Fruit fly (Drosophila melanogaster) whole organism, embryonic: ENCODE data around the gene CG5070.
A peak's percentile ranks its signal among the peaks of the same experiment; 100 is the strongest.

Experiments used
- Antp ChIP-seq: fragments of 200-800 bp; sonication (Bioruptor generic); optimal IDR thresholded peaks from 3 replicates; lab custom pipeline; 2016; ENCODE audit warnings: missing biosample characterization, missing genetic modification characterization
- Awh ChIP-seq: fragments of 200-800 bp; sonication (Bioruptor generic); IDR thresholded peaks from 2 replicates; pipeline ENCODE4, ENCODE4 v1.3.6; 2022; ENCODE audit warnings: missing biosample characterization, missing genetic modification characterization
- Bdp1 ChIP-seq: fragments of 200-800 bp; sonication (Bioruptor generic); optimal IDR thresholded peaks from 3 replicates; lab custom pipeline; 2016; ENCODE audit warnings: missing biosample characterization, missing genetic modification characterization
- Blimp-1 ChIP-seq: fragments of 200-800 bp; sonication (Bioruptor generic); optimal IDR thresholded peaks from 3 replicates; lab custom pipeline; 2018; ENCODE audit warnings: missing biosample characterization, missing genetic modification characterization, mild to moderate bottlenecking, moderate library complexity, missing genetic modification reagents
- CG10147 ChIP-seq: fragments of 200-800 bp; sonication (Bioruptor generic); optimal IDR thresholded peaks from 2 replicates; lab custom pipeline; 2019; ENCODE audit warnings: missing biosample characterization, mild to moderate bottlenecking, missing genetic modification characterization, moderate library complexity
- CG10543 ChIP-seq: fragments of 200-800 bp; sonication (Bioruptor generic); optimal IDR thresholded peaks from 3 replicates; lab custom pipeline; 2017; ENCODE audit warnings: missing biosample characterization, mild to moderate bottlenecking, missing genetic modification characterization, moderate library complexity
- CG12071 ChIP-seq: fragments of 200-800 bp; sonication (Bioruptor generic); optimal IDR thresholded peaks from 3 replicates; lab custom pipeline; 2018; ENCODE audit warnings: missing biosample characterization, mild to moderate bottlenecking, missing genetic modification characterization
- CG12236 ChIP-seq: fragments of 200-800 bp; sonication (Bioruptor generic); optimal IDR thresholded peaks from 2 replicates; lab custom pipeline; 2016; ENCODE audit warnings: missing biosample characterization, missing genetic modification characterization
- CG12391 ChIP-seq: fragments of 200-800 bp; sonication (Bioruptor generic); optimal IDR thresholded peaks from 3 replicates; lab custom pipeline; 2018; ENCODE audit warnings: missing biosample characterization, mild to moderate bottlenecking, missing genetic modification characterization, moderate library complexity
- CG12659 ChIP-seq: fragments of 200-800 bp; sonication (Bioruptor generic); optimal IDR thresholded peaks from 3 replicates; lab custom pipeline; 2017; ENCODE audit warnings: mild to moderate bottlenecking, missing biosample characterization, missing genetic modification reagents, missing genetic modification characterization
- CG13287 ChIP-seq: fragments of 200-800 bp; sonication (Bioruptor generic); IDR thresholded peaks from 2 replicates; pipeline ENCODE4 v1.3.6; 2022; ENCODE audit warnings: missing biosample characterization, missing genetic modification characterization; ENCODE audit not compliant: partially characterized antibody
- CG13296 ChIP-seq: fragments of 200-800 bp; sonication (Bioruptor generic); optimal IDR thresholded peaks from 3 replicates; lab custom pipeline; 2018; ENCODE audit warnings: missing biosample characterization, mild to moderate bottlenecking, missing genetic modification characterization
- CG14441 ChIP-seq: fragments of 200-800 bp; sonication (Bioruptor generic); IDR thresholded peaks from 2 replicates; pipeline ENCODE4 v1.3.6; 2022; ENCODE audit warnings: missing biosample characterization, missing genetic modification characterization
- CG15479 ChIP-seq: fragments of 200-800 bp; sonication (Bioruptor generic); optimal IDR thresholded peaks from 3 replicates; lab custom pipeline; 2019; ENCODE audit warnings: missing biosample characterization, mild to moderate bottlenecking, missing genetic modification characterization, moderate library complexity
- CG1603 ChIP-seq: fragments of 200-800 bp; sonication (Bioruptor generic); optimal IDR thresholded peaks from 2 replicates; lab custom pipeline; 2019; ENCODE audit warnings: missing biosample characterization, mild to moderate bottlenecking, missing genetic modification characterization, moderate library complexity
- CG16813 ChIP-seq: fragments of 200-800 bp; sonication (Bioruptor generic); IDR thresholded peaks from 3 replicates; pipeline ENCODE4 v1.3.6; 2022; ENCODE audit warnings: missing biosample characterization, missing genetic modification characterization; ENCODE audit not compliant: partially characterized antibody
- CG2199 ChIP-seq: fragments of 200-800 bp; sonication (Bioruptor generic); IDR thresholded peaks from 3 replicates; pipeline ENCODE4 v1.3.6; 2022; ENCODE audit warnings: missing biosample characterization, missing genetic modification characterization
- CG2889 ChIP-seq: fragments of 200-800 bp; sonication (Bioruptor generic); IDR thresholded peaks from 3 replicates; pipeline ENCODE4 v1.3.6; 2022; ENCODE audit warnings: missing biosample characterization, missing genetic modification characterization
- CG30431 ChIP-seq: fragments of 200-800 bp; sonication (Bioruptor generic); optimal IDR thresholded peaks from 2 replicates; lab custom pipeline; 2017; ENCODE audit warnings: missing biosample characterization, missing genetic modification characterization
- CG3847 ChIP-seq: fragments of 200-800 bp; sonication (Bioruptor generic); IDR thresholded peaks from 2 replicates; pipeline ENCODE4 v1.3.6; 2022; ENCODE audit warnings: missing biosample characterization, missing genetic modification characterization
- CG43689 ChIP-seq: fragments of 200-800 bp; sonication (Bioruptor generic); IDR thresholded peaks from 2 replicates; pipeline ENCODE4 v1.3.6; 2022; ENCODE audit warnings: missing biosample characterization, missing genetic modification characterization
- CG4854 ChIP-seq: fragments of 200-800 bp; sonication (Bioruptor generic); optimal IDR thresholded peaks from 2 replicates; lab custom pipeline; 2016; ENCODE audit warnings: missing biosample characterization, missing genetic modification characterization, inconsistent platforms
- CG5180 ChIP-seq: fragments of 200-800 bp; sonication (Bioruptor generic); optimal IDR thresholded peaks from 3 replicates; lab custom pipeline; 2017; ENCODE audit warnings: missing biosample characterization, missing genetic modification characterization, mild to moderate bottlenecking, moderate library complexity, missing genetic modification reagents
- CG6654 ChIP-seq: fragments of 200-800 bp; sonication (Bioruptor generic); optimal IDR thresholded peaks from 2 replicates; lab custom pipeline; 2017; ENCODE audit warnings: missing biosample characterization, mild to moderate bottlenecking, missing genetic modification characterization
- CG7839 ChIP-seq: fragments of 200-800 bp; sonication (Bioruptor generic); optimal IDR thresholded peaks from 3 replicates; lab custom pipeline; 2018; ENCODE audit warnings: missing biosample characterization, mild to moderate bottlenecking, missing genetic modification characterization, moderate library complexity
- CG8478 ChIP-seq: fragments of >200 bp; optimal IDR thresholded peaks from 2 replicates; lab custom pipeline; 2018
- CrebB ChIP-seq: fragments of 200-800 bp; sonication (Bioruptor generic); optimal IDR thresholded peaks from 3 replicates; lab custom pipeline; 2018; ENCODE audit warnings: missing biosample characterization, mild to moderate bottlenecking, missing genetic modification characterization
- Dip3 ChIP-seq: fragments of 200-800 bp; sonication (Bioruptor generic); optimal IDR thresholded peaks from 3 replicates; lab custom pipeline; 2016; ENCODE audit warnings: missing biosample characterization, missing genetic modification characterization
- HHEX ChIP-seq: fragments of 200-800 bp; sonication (Bioruptor generic); optimal IDR thresholded peaks from 3 replicates; lab custom pipeline; 2017; ENCODE audit warnings: missing biosample characterization, mild to moderate bottlenecking, missing genetic modification characterization, missing genetic modification reagents
- Hmx ChIP-seq: fragments of 200-800 bp; sonication (Bioruptor generic); optimal IDR thresholded peaks from 2 replicates; lab custom pipeline; 2016; ENCODE audit warnings: missing biosample characterization, missing genetic modification characterization
- MTF-1 ChIP-seq: fragments of 200-800 bp; sonication (Bioruptor generic); optimal IDR thresholded peaks from 2 replicates; lab custom pipeline; 2018; ENCODE audit warnings: missing biosample characterization, mild to moderate bottlenecking, missing genetic modification characterization, borderline replicate concordance
- Mad ChIP-seq: fragments of 200-800 bp; sonication (Bioruptor generic); optimal IDR thresholded peaks from 2 replicates; lab custom pipeline; 2016; ENCODE audit warnings: missing biosample characterization, missing genetic modification characterization
- Rfx ChIP-seq: fragments of 200-800 bp; sonication (Bioruptor generic); IDR thresholded peaks from 2 replicates; pipeline ENCODE4 v1.3.6; 2022; ENCODE audit warnings: missing biosample characterization, missing genetic modification characterization
- ash1 ChIP-seq: fragments of 200-800 bp; sonication (Bioruptor generic); optimal IDR thresholded peaks from 2 replicates; lab custom pipeline; 2018; ENCODE audit warnings: missing biosample characterization, mild to moderate bottlenecking, missing genetic modification characterization
- ato ChIP-seq: fragments of 200-800 bp; sonication (Bioruptor generic); IDR thresholded peaks from 2 replicates; pipeline ENCODE4 v1.3.6; 2022; ENCODE audit warnings: missing biosample characterization, missing genetic modification characterization; ENCODE audit not compliant: partially characterized antibody
- cg ChIP-seq: fragments of 200-800 bp; sonication (Bioruptor generic); optimal IDR thresholded peaks from 3 replicates; lab custom pipeline; 2019; ENCODE audit warnings: missing biosample characterization, mild to moderate bottlenecking, missing genetic modification characterization, moderate library complexity
- chm ChIP-seq: fragments of 200-800 bp; sonication (Bioruptor generic); IDR thresholded peaks from 2 replicates; pipeline ENCODE4 v1.3.6; 2022; ENCODE audit warnings: missing biosample characterization, missing genetic modification characterization
- fd3F ChIP-seq: fragments of 200-800 bp; sonication (Bioruptor generic); optimal IDR thresholded peaks from 2 replicates; lab custom pipeline; 2018; ENCODE audit warnings: missing biosample characterization, mild to moderate bottlenecking, missing genetic modification characterization, moderate library complexity
- fd64A ChIP-seq: fragments of 200-800 bp; sonication (Bioruptor generic); optimal IDR thresholded peaks from 3 replicates; lab custom pipeline; 2018; ENCODE audit warnings: missing biosample characterization, mild to moderate bottlenecking, missing genetic modification characterization
- gem ChIP-seq: fragments of 200-800 bp; sonication (Bioruptor generic); optimal IDR thresholded peaks from 2 replicates; lab custom pipeline; 2019; ENCODE audit warnings: missing biosample characterization, mild to moderate bottlenecking, missing genetic modification characterization, moderate library complexity
- h ChIP-seq: fragments of >200 bp; optimal IDR thresholded peaks from 2 replicates; lab custom pipeline; 2017
- lbe ChIP-seq: fragments of 200-800 bp; sonication (Bioruptor generic); optimal IDR thresholded peaks from 2 replicates; lab custom pipeline; 2016; ENCODE audit warnings: missing biosample characterization, mild to moderate bottlenecking, missing genetic modification characterization
- onecut ChIP-seq: fragments of 200-800 bp; sonication (Bioruptor generic); IDR thresholded peaks from 2 replicates; pipeline ENCODE4 v1.3.6; 2022; ENCODE audit warnings: missing biosample characterization, missing genetic modification characterization
- org-1 ChIP-seq: fragments of 200-800 bp; sonication (Bioruptor generic); optimal IDR thresholded peaks from 2 replicates; lab custom pipeline; 2017; ENCODE audit warnings: missing biosample characterization, missing genetic modification characterization
- sens ChIP-seq: fragments of 200-800 bp; sonication (Bioruptor generic); peaks from one replicate; lab custom pipeline; 2016; ENCODE audit warnings: missing biosample characterization, missing genetic modification characterization
- slbo ChIP-seq: fragments of 200-800 bp; sonication (Bioruptor generic); IDR thresholded peaks from 2 replicates; pipeline ENCODE4 v1.3.6; 2022; ENCODE audit warnings: missing biosample characterization, missing genetic modification characterization
- sug ChIP-seq: fragments of 200-800 bp; optimal IDR thresholded peaks from 2 replicates; lab custom pipeline; 2019; ENCODE audit warnings: missing biosample characterization, mild to moderate bottlenecking, missing genetic modification characterization, moderate library complexity
- tll ChIP-seq, 2 experiments: fragments of 200-800 bp in 1 of 2; fragments of >200 bp in 1 of 2; sonication (Bioruptor generic) in 1 of 2; optimal IDR thresholded peaks; 2 replicates each; lab custom pipeline; 2017 to 2019; ENCODE audit warnings: missing biosample characterization in 2 of 2, missing genetic modification characterization in 2 of 2, mild to moderate bottlenecking in 1 of 2, moderate library complexity in 1 of 2
- twi ChIP-seq: fragments of 200-800 bp; optimal IDR thresholded peaks from 2 replicates; lab custom pipeline; 2019; ENCODE audit warnings: missing biosample characterization, mild to moderate bottlenecking, missing genetic modification characterization, moderate library complexity
- tx ChIP-seq: fragments of 200-800 bp; sonication (Bioruptor generic); optimal IDR thresholded peaks from 2 replicates; lab custom pipeline; 2016; ENCODE audit warnings: missing biosample characterization, missing genetic modification characterization

The CG5070 gene

dm6 chrX:17175558-17176189 is 27.2 kb upstream of the CG5070 start (continued):
- TF ChIP-seq onecut (GFP tag; lab: Robert Waterston, UW), result 0 out of 2 replicates have a peak, but pooled peaks have one; percentile 11
- TF ChIP-seq CG2889 (GFP tag; lab: Robert Waterston, UW), result no peak
- peak; percentile 9 for TF ChIP-seq Bdp1 (GFP tag; lab: Kevin White, UChicago)
- no peak for TF ChIP-seq Hmx (GFP tag; lab: Kevin White, UChicago)
- no peak for TF ChIP-seq Awh
- no peak; the same call in 1 of the 2 replicates for TF ChIP-seq CG13287 (GFP tag; lab: Robert Waterston, UW)
- TF ChIP-seq CG14441 (GFP tag; lab: Robert Waterston, UW), result peak; percentile 44
- peak; percentile 21; the same call in 1 of the 2 replicates for TF ChIP-seq CG3847 (GFP tag; lab: Robert Waterston, UW)
- TF ChIP-seq CG6654 (GFP tag; lab: Kevin White, UChicago), result peak; percentile 60
- TF ChIP-seq CG10147 (GFP tag; lab: Kevin White, UChicago), result no peak
- TF ChIP-seq CG5180 (GFP tag; lab: Kevin White, UChicago), result no peak
- peak; percentile 52 for TF ChIP-seq CG1603 (tag; lab: Kevin White, UChicago)
- TF ChIP-seq Antp (GFP tag; lab: Kevin White, UChicago), result peak; percentile 24
- TF ChIP-seq tll (GFP tag; optimal IDR thresholded peaks at IDR 0.05; lab: Kevin White, UChicago), result no peak
- TF ChIP-seq Dip3 (GFP tag; lab: Kevin White, UChicago), result peak; percentile 17
- no peak for TF ChIP-seq CG15479 (GFP tag; lab: Kevin White, UChicago)
- TF ChIP-seq chm (GFP tag; lab: Robert Waterston, UW), result 0 out of 2 replicates have a peak, but pooled peaks have one; percentile 15
- no peak for TF ChIP-seq cg (GFP tag; lab: Kevin White, UChicago)
- TF ChIP-seq CG12659 (GFP tag; lab: Kevin White, UChicago), result peak; percentile 28
- peak; percentile 93 for TF ChIP-seq CG2199 (GFP tag; lab: Robert Waterston, UW)
- TF ChIP-seq tx (GFP tag; lab: Kevin White, UChicago), result peak; percentile 4
- no peak for TF ChIP-seq fd64A (GFP tag; lab: Kevin White, UChicago)
- peak; percentile 24 for TF ChIP-seq CG4854 (GFP tag; lab: Kevin White, UChicago)
- no peak for TF ChIP-seq lbe (GFP tag; lab: Kevin White, UChicago)
- TF ChIP-seq Rfx (GFP tag; lab: Robert Waterston, UW), result peak; percentile 65
- TF ChIP-seq CG12236, result no peak
- TF ChIP-seq org-1 (GFP tag; lab: Kevin White, UChicago), result no peak
- TF ChIP-seq CG16813 (GFP tag; lab: Robert Waterston, UW), result peak; percentile 51; the same call in 1 of the 3 replicates
- TF ChIP-seq ato, result no peak
- TF ChIP-seq CG30431 (GFP tag; lab: Kevin White, UChicago), result no peak
- peak; percentile 36 for TF ChIP-seq Mad (GFP tag; lab: Kevin White, UChicago)
- no peak for TF ChIP-seq HHEX (GFP tag; lab: Kevin White, UChicago)
- TF ChIP-seq CG12071 (GFP tag; lab: Kevin White, UChicago), result no peak
- peak; percentile 51 for TF ChIP-seq gem
- TF ChIP-seq MTF-1 (GFP tag; lab: Kevin White, UChicago), result peak; percentile 8
- peak; percentile 15 for TF ChIP-seq ash1
- no peak for TF ChIP-seq CrebB
- TF ChIP-seq CG13296 (GFP tag; lab: Kevin White, UChicago), result no peak
- peak; percentile 62; the same call in 1 of the 2 replicates for TF ChIP-seq slbo (GFP tag; lab: Robert Waterston, UW)
- TF ChIP-seq sens (GFP tag; lab: Kevin White, UChicago), result peak; percentile 78
- TF ChIP-seq CG7839, result peak; percentile 27
- TF ChIP-seq twi (tag; lab: Kevin White, UChicago), result no peak
- TF ChIP-seq Blimp-1 (GFP tag; lab: Kevin White, UChicago), result peak; percentile 8
- TF ChIP-seq fd3F, result no peak
- TF ChIP-seq CG10543 (GFP tag; lab: Kevin White, UChicago), result no peak
- peak; percentile 11 for TF ChIP-seq sug (tag; lab: Kevin White, UChicago)
- no peak for TF ChIP-seq CG8478 (lab: Kevin White, UChicago)
- TF ChIP-seq CG12391 (tag; lab: Kevin White, UChicago), result peak; percentile 14
- TF ChIP-seq h, result no peak
- TF ChIP-seq CG43689 (GFP tag; lab: Robert Waterston, UW), result no peak
